Worm (Caenorhabditis elegans): ENCODE results near the gene mstr-2.

Gene mstr-2

DNA sequence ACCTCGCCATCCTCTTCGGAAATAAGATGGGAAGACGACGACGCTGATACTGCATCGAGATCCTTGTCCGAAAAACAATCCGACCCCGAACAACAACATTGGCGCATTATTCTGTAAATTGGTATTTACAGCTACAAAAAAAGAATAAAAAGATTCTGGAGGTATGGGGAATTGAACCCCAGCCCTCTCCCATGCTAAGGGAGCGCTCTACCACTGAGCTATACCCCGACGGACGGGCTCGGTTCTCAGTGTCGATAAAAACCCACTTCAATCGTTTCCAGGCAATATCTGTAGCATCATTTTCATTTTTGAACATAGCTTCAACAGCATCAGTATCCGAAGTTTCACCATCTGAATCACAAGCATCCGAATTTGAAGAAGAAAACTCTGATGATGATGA is 40.1 kb upstream of the mstr-2 start (continued):
- TF ChIP-seq snpc-4 (tag; optimal IDR thresholded peaks at IDR 0.05), result peak; percentile 21
- TF ChIP-seq zip-11 (GFP tag; IDR thresholded peaks at IDR 0.05), result no peak
- TF ChIP-seq lin-13 (GFP tag; optimal IDR thresholded peaks at IDR 0.05), result peak; percentile 16
- peak; percentile 64 for TF ChIP-seq lin-38 (GFP tag; IDR thresholded peaks at IDR 0.05)
- TF ChIP-seq hlh-11 (tag; optimal IDR thresholded peaks at IDR 0.05), result peak; percentile 10
- peak; percentile 78; the same call in 1 of the 2 replicates for TF ChIP-seq pha-4 (GFP tag; IDR thresholded peaks at IDR 0.05)
- no peak for TF ChIP-seq pha-4 (tag; optimal IDR thresholded peaks at IDR 0.05)
- TF ChIP-seq R02D3.7 (tag; optimal IDR thresholded peaks at IDR 0.05), result no peak
- no peak for TF ChIP-seq ZK337.2 (GFP tag; IDR thresholded peaks at IDR 0.05)
- TF ChIP-seq unc-62 (GFP tag; optimal IDR thresholded peaks at IDR 0.05 in 1 of 2), result peak in 1 of 2 experiments; percentile 43
- TF ChIP-seq unc-62 (tag; optimal IDR thresholded peaks at IDR 0.05), result no peak
- TF ChIP-seq hif-1 (tag; optimal IDR thresholded peaks at IDR 0.05), result no peak
- no peak for TF ChIP-seq T20F7.1 (GFP tag; optimal IDR thresholded peaks at IDR 0.05)
- no peak for TF ChIP-seq hlh-30 (tag; optimal IDR thresholded peaks at IDR 0.05; ENCODE audit: insufficient read depth)
- TF ChIP-seq spr-1 (tag; optimal IDR thresholded peaks at IDR 0.05), result peak; percentile 9
- TF ChIP-seq ama-1 (optimal IDR thresholded peaks at IDR 0.05), result no peak
- TF ChIP-seq ceh-28 (tag; optimal IDR thresholded peaks at IDR 0.05), result no peak
- no peak for TF ChIP-seq nhr-28 (tag; optimal IDR thresholded peaks at IDR 0.05)
- TF ChIP-seq nhr-42 (GFP tag; IDR thresholded peaks at IDR 0.05), result no peak
- TF ChIP-seq madf-5 (GFP tag; IDR thresholded peaks at IDR 0.05), result 0 out of 4 replicates have a peak, but pooled peaks of 1 of the 2 experiments have one; percentile 51
- peak; percentile 47 for TF ChIP-seq dmd-6 (GFP tag; IDR thresholded peaks at IDR 0.05)
- no peak for TF ChIP-seq set-16 (GFP tag; IDR thresholded peaks at IDR 0.05)
- peak; percentile 74; the same call in 1 of the 2 replicates for TF ChIP-seq dmd-8 (GFP tag; IDR thresholded peaks at IDR 0.05)
- TF ChIP-seq lir-3 (tag; optimal IDR thresholded peaks at IDR 0.05), result no peak
- TF ChIP-seq mxl-3 (GFP tag; optimal IDR thresholded peaks at IDR 0.05), result no peak
- no peak for TF ChIP-seq nhr-6 (tag; optimal IDR thresholded peaks at IDR 0.05)
- no peak; the same call in 1 of the 2 replicates for TF ChIP-seq hmg-1.1 (GFP tag; IDR thresholded peaks at IDR 0.05)
- peak; percentile 7 for TF ChIP-seq sdz-12 (GFP tag; optimal IDR thresholded peaks at IDR 0.05)
- TF ChIP-seq nhr-41 (GFP tag; IDR thresholded peaks at IDR 0.05), result no peak
- no peak for TF ChIP-seq ZK546.5 (tag; optimal IDR thresholded peaks at IDR 0.05)
- TF ChIP-seq daf-16 (GFP tag; optimal IDR thresholded peaks at IDR 0.05), result peak in 1 of 2 experiments; percentile 5
- peak; percentile 56 for TF ChIP-seq daf-16 (tag; optimal IDR thresholded peaks at IDR 0.05)
- TF ChIP-seq nhr-102 (tag; optimal IDR thresholded peaks at IDR 0.05), result no peak
- TF ChIP-seq dmd-9 (GFP tag; IDR thresholded peaks at IDR 0.05), result no peak
- TF ChIP-seq mes-2 (tag; optimal IDR thresholded peaks at IDR 0.05; ENCODE audit: poor library complexity, severe bottlenecking), result peak; percentile 52
- no peak for TF ChIP-seq egl-27 (tag; optimal IDR thresholded peaks at IDR 0.05)
- TF ChIP-seq unc-130 (GFP tag; optimal IDR thresholded peaks at IDR 0.05), result peak; percentile 34
- no peak for TF ChIP-seq lin-39 (tag; optimal IDR thresholded peaks at IDR 0.05)
- no peak for TF ChIP-seq jun-1 (tag; optimal IDR thresholded peaks at IDR 0.05)
- TF ChIP-seq egl-43 (GFP tag; IDR thresholded peaks at IDR 0.05), result peak; percentile 85

DNA sequence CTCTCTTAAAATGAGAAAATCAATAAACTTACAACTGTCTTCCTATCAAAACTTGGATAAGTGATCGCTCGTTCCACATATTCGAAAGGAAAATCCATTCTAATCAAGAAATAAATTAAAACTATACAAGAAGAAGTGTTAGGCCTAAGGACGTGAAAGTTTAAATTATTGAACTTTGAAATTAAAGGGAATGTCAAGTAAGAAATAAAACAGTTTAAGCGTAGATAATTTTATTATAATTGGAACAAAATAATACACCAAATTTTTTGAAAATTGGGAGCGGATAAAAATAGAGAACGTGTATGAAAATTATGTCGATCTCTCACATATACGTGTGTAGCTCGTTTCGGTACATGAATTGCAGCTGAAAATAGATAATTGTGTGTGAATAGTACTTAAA is 39.5 kb upstream of the mstr-2 start, which contains the start of gene C28A5.6:
Gene C28A5.6, minus strand, starts transcription at position 101 of the 400 bp plus-strand sequence.
- TF ChIP-seq lin-15B (tag; optimal IDR thresholded peaks at IDR 0.05) (no peak), arid-1 (GFP tag; conservative IDR thresholded peaks at IDR 0.05) (no peak)

Measured in whole organism, L4 larva.